Fruit fly (Drosophila melanogaster): ENCODE results near the gene CG34160.

The CG34160 gene

DNA sequence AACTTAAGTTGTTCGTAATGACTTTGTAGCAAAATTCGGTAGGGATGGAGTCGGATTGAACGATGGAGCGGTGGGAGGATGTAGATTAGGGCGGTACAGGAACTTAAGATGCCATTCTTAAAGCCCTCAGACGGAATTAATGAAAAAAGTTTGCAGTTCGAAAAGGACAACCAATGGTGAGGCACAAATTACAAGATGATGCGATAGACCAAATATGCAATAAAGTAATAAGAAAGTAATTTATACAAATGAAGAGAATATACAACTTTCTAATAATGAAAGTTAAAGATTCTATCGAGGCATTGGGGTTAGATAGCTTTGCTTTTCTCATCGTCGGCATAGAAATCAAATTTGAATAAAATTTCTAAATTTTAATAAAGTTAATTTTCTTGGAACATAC, 12.6 kb upstream of the CG34160 start, which contains the start of gene CG6138:
Gene CG6138 (plus strand): TSS at position 301 of the 400 bp plus-strand sequence.
- TF ChIP-seq CG15336 (GFP tag; IDR thresholded peaks at IDR 0.05) (no peak), CG3032 (tag; optimal IDR thresholded peaks at IDR 0.05) (no peak), ss (GFP tag; optimal IDR thresholded peaks at IDR 0.05) (no peak), Ets96B (tag; optimal IDR thresholded peaks at IDR 0.05) (no peak), acj6 (GFP tag; optimal IDR thresholded peaks at IDR 0.05) (no peak), eg (GFP tag; IDR thresholded peaks at IDR 0.05) (no peak)

DNA sequence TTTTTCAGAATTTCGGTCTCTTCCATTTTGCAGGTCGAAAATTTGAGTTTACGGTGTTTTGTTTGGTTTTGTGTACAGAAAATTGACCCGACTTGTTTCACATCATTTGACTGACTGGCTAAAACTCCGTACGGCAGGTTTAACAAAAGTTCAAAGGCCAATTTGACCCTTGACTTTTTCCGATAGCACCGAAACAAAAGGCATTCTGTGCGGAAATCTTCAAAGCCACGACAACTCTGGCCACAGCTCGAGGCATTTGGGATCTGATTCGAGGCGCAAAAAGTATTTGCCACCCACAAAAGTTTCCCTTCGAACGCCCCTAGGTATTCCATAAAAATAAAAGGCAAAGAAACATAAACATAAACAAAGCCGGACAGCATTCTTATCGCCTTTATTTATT, 1.9 kb upstream of the CG34160 start, which contains the start of gene w-cup:
Gene w-cup (minus strand): TSS at position 101 of the 400 bp plus-strand sequence.
- TF ChIP-seq CG6163 (GFP tag; IDR thresholded peaks at IDR 0.05): no peak
- no peak for TF ChIP-seq CG31627 (GFP tag; optimal IDR thresholded peaks at IDR 0.05)
- no peak for TF ChIP-seq lz (GFP tag; optimal IDR thresholded peaks at IDR 0.05)
- TF ChIP-seq Ets21C (GFP tag; optimal IDR thresholded peaks at IDR 0.05): no peak
- no peak for TF ChIP-seq svp (GFP tag)
- TF ChIP-seq net (GFP tag; optimal IDR thresholded peaks at IDR 0.05): no peak
- no peak for TF ChIP-seq CG16779 (tag; optimal IDR thresholded peaks at IDR 0.05)
- no peak for TF ChIP-seq fkh (GFP tag; optimal IDR thresholded peaks at IDR 0.05)
- no peak for TF ChIP-seq CG7368 (GFP tag; optimal IDR thresholded peaks at IDR 0.05)
- TF ChIP-seq Lpt (GFP tag; optimal IDR thresholded peaks at IDR 0.05): no peak

DNA sequence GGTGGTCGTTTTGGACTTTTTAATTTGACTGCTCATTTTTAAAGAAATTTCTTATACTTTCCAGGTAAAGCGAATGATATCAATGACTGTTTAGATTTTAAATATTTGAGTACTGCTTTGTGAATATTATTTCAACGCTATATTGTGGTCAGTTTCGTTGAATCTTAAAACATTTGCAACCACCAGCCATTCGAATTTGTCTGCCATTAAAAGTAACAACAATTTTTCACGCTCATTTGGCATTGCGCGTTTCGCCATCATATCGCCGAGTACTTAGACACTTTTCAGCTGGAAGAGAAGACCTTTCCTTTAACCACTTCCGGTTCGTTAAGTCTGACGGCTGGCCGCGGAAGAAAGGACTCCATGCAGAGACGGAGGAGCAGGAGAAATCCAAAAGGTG, 2.0 kb downstream of the CG34160 start, which contains the start of gene CG34161:
Gene CG34161 (minus strand): TSS at position 101 of the 400 bp plus-strand sequence.
- no peak for TF ChIP-seq CG10631 (GFP tag; optimal IDR thresholded peaks at IDR 0.05)
- no peak for TF ChIP-seq CG3919 (GFP tag; optimal IDR thresholded peaks at IDR 0.05)

DNA sequence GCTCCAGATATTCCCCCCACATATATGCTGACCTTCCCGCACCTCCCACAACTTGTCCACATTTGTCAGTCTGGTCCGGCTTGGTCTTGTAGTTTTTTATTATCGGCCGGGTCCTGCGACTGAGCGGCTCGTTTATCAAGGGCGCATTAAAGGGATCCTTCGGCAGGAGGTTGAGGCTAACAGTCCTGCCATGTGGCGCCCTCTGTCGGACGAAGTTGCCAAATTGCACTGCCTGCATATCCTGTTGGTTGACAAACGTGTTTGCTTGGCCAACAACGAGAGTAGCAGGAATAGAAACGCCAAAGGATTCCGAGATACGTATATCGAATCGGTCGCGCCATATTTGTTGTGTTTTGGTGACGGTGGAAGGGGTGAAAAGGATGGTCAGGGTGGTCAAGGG, 24.1 kb downstream of the CG34160 start:
- TF ChIP-seq CG31627 (GFP tag; optimal IDR thresholded peaks at IDR 0.05) (no peak), CG16779 (tag; optimal IDR thresholded peaks at IDR 0.05) (no peak), CG6792 (GFP tag; optimal IDR thresholded peaks at IDR 0.05) (no peak), CG10669 (GFP tag; optimal IDR thresholded peaks at IDR 0.05) (no peak), CG9139 (GFP tag; optimal IDR thresholded peaks at IDR 0.05) (no peak), OdsH (GFP tag; optimal IDR thresholded peaks at IDR 0.05) (no peak)

DNA sequence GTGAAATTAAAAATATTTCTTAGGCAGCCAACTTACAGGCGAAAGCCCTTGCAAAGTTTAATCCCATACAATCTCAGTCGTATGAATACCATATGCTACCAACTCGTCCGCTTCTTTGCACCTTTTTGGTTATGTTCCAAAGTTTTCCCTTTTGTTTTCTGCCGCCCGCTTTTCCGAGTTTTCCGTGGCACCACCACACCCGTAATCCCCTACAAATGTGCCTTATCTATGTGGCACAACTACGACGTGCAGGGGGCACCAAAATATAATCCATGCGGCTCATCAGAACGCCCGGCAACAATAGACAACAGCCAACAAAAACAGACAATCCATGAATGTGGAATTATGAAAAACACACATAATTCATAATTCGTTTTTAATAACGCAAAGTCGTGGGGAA, 28.1 kb downstream of the CG34160 start:
- no peak for TF ChIP-seq Ets96B (tag; optimal IDR thresholded peaks at IDR 0.05)
- no peak for TF ChIP-seq CG6276 (GFP tag; optimal IDR thresholded peaks at IDR 0.05)
- no peak for TF ChIP-seq CG11294 (GFP tag; IDR thresholded peaks at IDR 0.05)
- no peak for TF ChIP-seq OdsH (GFP tag; optimal IDR thresholded peaks at IDR 0.05)
- TF ChIP-seq spab (GFP tag; optimal IDR thresholded peaks at IDR 0.05): no peak
- TF ChIP-seq CG10631 (GFP tag; optimal IDR thresholded peaks at IDR 0.05): no peak
- TF ChIP-seq CG7368 (GFP tag; optimal IDR thresholded peaks at IDR 0.05): no peak
- no peak for TF ChIP-seq CG11762 (GFP tag; optimal IDR thresholded peaks at IDR 0.05; ENCODE audit: insufficient read depth)
- no peak for TF ChIP-seq CG4318 (GFP tag; optimal IDR thresholded peaks at IDR 0.05)
- TF ChIP-seq CG3919 (GFP tag; optimal IDR thresholded peaks at IDR 0.05): no peak
- no peak for TF ChIP-seq Smox (GFP tag; optimal IDR thresholded peaks at IDR 0.05)
- TF ChIP-seq Sox102F (GFP tag; optimal IDR thresholded peaks at IDR 0.05): no peak
- no peak for TF ChIP-seq Gug (GFP tag; IDR thresholded peaks at IDR 0.05)
- no peak for TF ChIP-seq Eip78C (GFP tag)
- no peak for TF ChIP-seq Eip75B (GFP tag; optimal IDR thresholded peaks at IDR 0.05)

DNA sequence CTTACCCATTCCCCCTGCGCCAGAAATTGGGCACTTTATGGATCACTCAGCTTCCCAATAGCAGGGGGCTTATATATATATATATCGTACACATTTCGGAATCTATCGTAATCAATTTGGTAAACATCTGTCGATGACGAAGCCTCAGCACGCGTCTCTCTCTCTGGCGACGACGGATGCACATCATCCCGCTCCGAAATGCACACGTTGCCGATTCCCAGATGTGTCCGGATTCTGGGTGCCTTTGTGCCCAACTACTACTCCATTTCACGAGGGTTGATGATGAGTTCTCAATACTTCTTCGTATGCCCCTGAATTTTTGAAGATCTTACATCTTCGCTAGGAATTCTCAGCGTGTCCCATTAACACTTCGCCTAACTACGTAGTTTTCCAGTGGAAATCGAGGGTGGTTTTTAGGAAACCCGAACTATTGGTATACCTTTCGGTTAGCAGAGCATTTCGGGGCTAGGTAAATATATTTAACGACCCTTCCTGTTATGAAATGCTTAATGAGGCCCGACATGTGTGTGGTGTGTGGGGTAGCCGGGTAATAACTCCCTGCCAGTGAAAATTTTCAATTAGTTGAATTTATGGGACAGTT, 29.2 kb downstream of the CG34160 start:
- TF ChIP-seq CG8119 (GFP tag; IDR thresholded peaks at IDR 0.05) (no peak), achi (GFP tag; optimal IDR thresholded peaks at IDR 0.05) (no peak), CG15336 (GFP tag; IDR thresholded peaks at IDR 0.05) (no peak), fd85E (GFP tag; optimal IDR thresholded peaks at IDR 0.05) (no peak), CG31627 (GFP tag; optimal IDR thresholded peaks at IDR 0.05) (no peak), svp (GFP tag) (no peak), Eip75B (GFP tag; optimal IDR thresholded peaks at IDR 0.05) (no peak), acj6 (GFP tag; optimal IDR thresholded peaks at IDR 0.05) (no peak), Ets21C (GFP tag; optimal IDR thresholded peaks at IDR 0.05) (no peak), CG32006 (GFP tag; optimal IDR thresholded peaks at IDR 0.05) (no peak)
